Fruit fly (Drosophila melanogaster): ENCODE measurements around the gene CG7148.

DNA sequence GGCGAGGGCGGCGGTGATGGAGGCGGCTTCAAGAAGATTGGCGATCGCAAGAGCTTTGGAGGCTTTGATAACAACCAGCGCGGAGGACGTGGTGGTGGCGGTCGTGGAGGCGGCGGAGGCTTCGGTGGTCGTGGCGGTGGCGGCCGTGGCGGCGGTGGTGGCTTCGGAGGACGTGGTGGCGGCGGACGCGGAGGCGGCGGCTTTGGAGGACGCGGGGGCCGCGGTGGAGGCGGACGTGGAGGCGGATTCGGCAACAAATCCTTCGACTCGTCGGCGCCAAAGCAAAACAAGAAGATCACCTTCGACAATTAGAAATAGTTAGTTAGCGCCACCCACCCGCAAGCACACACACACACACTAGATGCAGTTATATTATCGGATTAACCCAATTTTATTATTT is 3.5 kb upstream of the CG7148 start:
- no peak for TF ChIP-seq CG8478 (optimal IDR thresholded peaks at IDR 0.05)
- TF ChIP-seq CTCF (optimal IDR thresholded peaks at IDR 0.05) = no peak
